Worm (Caenorhabditis elegans): ENCODE data around the gene dct-18.

DNA sequence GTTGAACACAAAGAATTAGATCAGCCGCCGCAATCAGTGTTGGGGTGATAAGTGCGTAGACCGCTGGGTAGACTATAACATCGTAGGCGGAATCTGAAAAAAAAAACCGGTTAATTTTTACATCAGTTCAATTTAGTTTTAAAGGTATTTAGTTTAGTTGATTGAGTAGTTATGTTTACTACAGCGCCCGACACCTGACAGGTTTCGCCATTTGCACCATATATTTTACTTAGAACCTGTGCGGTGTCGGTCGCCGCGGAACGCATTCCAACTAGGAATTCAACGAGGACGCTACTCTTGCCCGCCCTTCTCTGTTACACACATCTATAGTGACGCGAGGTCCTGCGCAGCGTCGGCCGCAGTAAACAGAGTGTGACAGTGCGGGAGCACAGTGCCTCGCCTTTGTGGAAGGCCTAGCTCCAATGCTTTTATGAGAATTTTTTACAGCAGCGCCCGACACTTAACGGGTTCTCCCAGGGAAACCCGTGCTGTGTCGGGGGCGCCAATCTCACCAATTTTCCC, 36.8 kb downstream of the dct-18 start:
- TF ChIP-seq ref-1 (GFP tag; conservative IDR thresholded peaks at IDR 0.05) (no peak), T22C8.4 (GFP tag; IDR thresholded peaks at IDR 0.05) (no peak), flt-1 (GFP tag; IDR thresholded peaks at IDR 0.05) (no peak), med-1 (GFP tag; optimal IDR thresholded peaks at IDR 0.05; ENCODE audit: insufficient read depth) (no peak), klf-2 (GFP tag; conservative IDR thresholded peaks at IDR 0.05) (no peak)

All from whole organism, midembryonic.